Worm (Caenorhabditis elegans) whole organism, midembryonic: Measurements from ENCODE around the gene nhr-133.

Experiments used
- T22C8.4 ChIP-seq: fragments of 200-800 bp; sonication (Bioruptor generic); IDR thresholded peaks from 2 replicates; pipeline ENCODE4 v1.3.6; 2022; ENCODE audit warnings: missing genetic modification characterization, missing compliant biosample characterization
- cog-1 ChIP-seq: sonication (generic microtip); optimal IDR thresholded peaks from 2 replicates; lab custom pipeline; 2016; ENCODE audit warnings: missing genetic modification characterization, missing compliant biosample characterization
- flt-1 ChIP-seq: fragments of 200-800 bp; sonication (Bioruptor generic); IDR thresholded peaks from 2 replicates; pipeline ENCODE4 v1.3.6; 2022; ENCODE audit warnings: missing genetic modification characterization, missing compliant biosample characterization
- klf-2 ChIP-seq: fragments of 200-800 bp; sonication (Bioruptor generic); conservative IDR thresholded peaks from 2 replicates; pipeline ENCODE4 v1.3.6; 2022; ENCODE audit warnings: missing genetic modification reagents, missing genetic modification characterization, missing compliant biosample characterization
- med-1 ChIP-seq: sonication (generic microtip); optimal IDR thresholded peaks from 2 replicates; lab custom pipeline; 2017; ENCODE audit warnings: missing genetic modification characterization, mild to moderate bottlenecking, missing compliant biosample characterization, antibody characterized with exemption, missing genetic modification reagents; ENCODE audit not compliant: insufficient read depth
- ref-1 ChIP-seq: fragments of 200-800 bp; sonication (Bioruptor generic); conservative IDR thresholded peaks from 2 replicates; pipeline ENCODE4 v1.3.6; 2022; ENCODE audit warnings: missing genetic modification reagents, missing genetic modification characterization, missing compliant biosample characterization
- tab-1 ChIP-seq: fragments of 200-800 bp; sonication (Bioruptor generic); IDR thresholded peaks from 2 replicates; pipeline ENCODE4 v1.3.6; 2022; ENCODE audit warnings: missing genetic modification characterization, missing compliant biosample characterization
- ztf-23 ChIP-seq: fragments of 200-800 bp; sonication (Bioruptor generic); IDR thresholded peaks from 2 replicates; pipeline ENCODE4 v1.3.6; 2022; ENCODE audit warnings: missing genetic modification reagents, missing genetic modification characterization, missing compliant biosample characterization
- ztf-29 ChIP-seq: fragments of 200-800 bp; sonication (Bioruptor generic); IDR thresholded peaks from 2 replicates; pipeline ENCODE4 v1.3.6; 2022; ENCODE audit warnings: missing genetic modification reagents, missing genetic modification characterization, missing compliant biosample characterization

- TF ChIP-seq klf-2 (no peak), med-1 (no peak), ztf-23 (GFP tag; lab: Robert Waterston, UW) (no peak), cog-1 (no peak), T22C8.4 (GFP tag; lab: Robert Waterston, UW) (no peak), tab-1 (GFP tag; lab: Robert Waterston, UW) (no peak), flt-1 (GFP tag; lab: Robert Waterston, UW) (no peak), ref-1 (no peak), ztf-29 (GFP tag; lab: Robert Waterston, UW) (no peak)
Measured at ce11 chrV:2192117-2192516, 19.8 kb downstream of the nhr-133 start, which contains the start of gene nhr-13.
